Fruit fly (Drosophila melanogaster) whole organism: Measurements from ENCODE around the gene CG34001.

ENCODE experiments used
- CG8478 ChIP-seq: fragments of >200 bp; optimal IDR thresholded peaks from 2 replicates; lab custom pipeline; 2018; ENCODE audit warnings: inconsistent platforms
- Dll ChIP-seq: fragments of >200 bp; optimal IDR thresholded peaks from 2 replicates; lab custom pipeline; 2017
- EcR ChIP-seq, 2 experiments: fragments of >200 bp; optimal IDR thresholded peaks; 2 replicates each; lab custom pipeline; 2017; ENCODE audit warnings: missing biosample characterization in 2 of 2, missing genetic modification characterization in 2 of 2, missing genetic modification reagents in 2 of 2
- pan ChIP-seq: fragments of >200 bp; optimal IDR thresholded peaks from 2 replicates; lab custom pipeline; 2017
- psq ChIP-seq: fragments of >200 bp; optimal IDR thresholded peaks from 2 replicates; lab custom pipeline; 2017
- usp ChIP-seq: fragments of >200 bp; optimal IDR thresholded peaks from 2 replicates; lab custom pipeline; 2017; ENCODE audit warnings: missing biosample characterization, missing genetic modification characterization, mixed read lengths

Gene CG34001

dm6 chr3L:10641589-10641988 is 10.7 kb downstream of the CG34001 start, which contains the start of gene CG14154:
CG14154 (plus strand) TSS chr3L:10641889.
- TF ChIP-seq CG8478 (lab: Kevin White, UChicago) (no peak), pan (no peak), psq (lab: Kevin White, UChicago) (no peak), Dll (no peak), EcR (GFP tag; optimal IDR thresholded peaks at IDR 0.05; lab: Kevin White, UChicago) (no peak), usp (GFP tag; lab: Kevin White, UChicago) (no peak)

dm6 chr3L:10643228-10643627 is 12.3 kb downstream of the CG34001 start, which contains the start of gene CG14153:
CG14153 (plus strand) TSS chr3L:10643528.
- TF ChIP-seq Dll (no peak), EcR (GFP tag; optimal IDR thresholded peaks at IDR 0.05; lab: Kevin White, UChicago) (no peak), psq (lab: Kevin White, UChicago) (no peak), CG8478 (lab: Kevin White, UChicago) (no peak), usp (GFP tag; lab: Kevin White, UChicago) (no peak), pan (no peak)

- TF ChIP-seq psq (lab: Kevin White, UChicago) = no peak
- TF ChIP-seq EcR (GFP tag; optimal IDR thresholded peaks at IDR 0.05; lab: Kevin White, UChicago) = no peak
- no peak for TF ChIP-seq Dll
- TF ChIP-seq pan = no peak
- no peak for TF ChIP-seq CG8478 (lab: Kevin White, UChicago)
- TF ChIP-seq usp (GFP tag; lab: Kevin White, UChicago) = no peak
Measured at dm6 chr3L:10645965-10646364, 15.1 kb downstream of the CG34001 start.

dm6 chr3L:10647158-10647557 is 16.3 kb downstream of the CG34001 start:
- no peak for TF ChIP-seq CG8478 (lab: Kevin White, UChicago)
- TF ChIP-seq EcR (GFP tag; optimal IDR thresholded peaks at IDR 0.05; lab: Kevin White, UChicago) = no peak
- no peak for TF ChIP-seq pan
- no peak for TF ChIP-seq Dll
- TF ChIP-seq usp (GFP tag; lab: Kevin White, UChicago) = no peak
- no peak for TF ChIP-seq psq (lab: Kevin White, UChicago)

- TF ChIP-seq EcR (GFP tag; optimal IDR thresholded peaks at IDR 0.05; lab: Kevin White, UChicago) (no peak), pan (no peak), Dll (no peak), usp (GFP tag; lab: Kevin White, UChicago) (no peak), psq (lab: Kevin White, UChicago) (no peak), CG8478 (lab: Kevin White, UChicago) (no peak)
Measured at dm6 chr3L:10648431-10648830, 17.6 kb downstream of the CG34001 start.

dm6 chr3L:10651271-10651670 is 20.4 kb downstream of the CG34001 start:
- TF ChIP-seq usp (GFP tag; lab: Kevin White, UChicago) = no peak
- TF ChIP-seq EcR (GFP tag; optimal IDR thresholded peaks at IDR 0.05; lab: Kevin White, UChicago) = no peak
- TF ChIP-seq psq (lab: Kevin White, UChicago) = no peak
- no peak for TF ChIP-seq CG8478 (lab: Kevin White, UChicago)
- no peak for TF ChIP-seq pan
- TF ChIP-seq Dll = no peak

- TF ChIP-seq CG8478 (lab: Kevin White, UChicago) = no peak
- no peak for TF ChIP-seq usp (GFP tag; lab: Kevin White, UChicago)
- TF ChIP-seq EcR (GFP tag; optimal IDR thresholded peaks at IDR 0.05; lab: Kevin White, UChicago) = no peak
- no peak for TF ChIP-seq pan
- no peak for TF ChIP-seq Dll
- no peak for TF ChIP-seq psq (lab: Kevin White, UChicago)
Measured at dm6 chr3L:10652487-10652886, 21.6 kb downstream of the CG34001 start.

dm6 chr3L:10654439-10654838 is 23.6 kb downstream of the CG34001 start:
- TF ChIP-seq CG8478 (lab: Kevin White, UChicago) = no peak
- no peak for TF ChIP-seq Dll
- no peak for TF ChIP-seq usp (GFP tag; lab: Kevin White, UChicago)
- TF ChIP-seq EcR (GFP tag; optimal IDR thresholded peaks at IDR 0.05; lab: Kevin White, UChicago) = no peak
- no peak for TF ChIP-seq pan

dm6 chr3L:10656451-10657198 is 25.7 kb downstream of the CG34001 start:
- TF ChIP-seq usp (GFP tag; lab: Kevin White, UChicago) (no peak), pan (no peak), psq (lab: Kevin White, UChicago) (no peak), Dll (no peak), CG8478 (lab: Kevin White, UChicago) (no peak), EcR (GFP tag; optimal IDR thresholded peaks at IDR 0.05; lab: Kevin White, UChicago) (no peak)

dm6 chr3L:10657311-10657710 is 26.4 kb downstream of the CG34001 start:
- TF ChIP-seq pan = no peak
- no peak for TF ChIP-seq Dll
- no peak for TF ChIP-seq psq (lab: Kevin White, UChicago)
- no peak for TF ChIP-seq EcR (GFP tag; optimal IDR thresholded peaks at IDR 0.05; lab: Kevin White, UChicago)
- no peak for TF ChIP-seq CG8478 (lab: Kevin White, UChicago)
- no peak for TF ChIP-seq usp (GFP tag; lab: Kevin White, UChicago)

- no peak for TF ChIP-seq usp (GFP tag; lab: Kevin White, UChicago)
- TF ChIP-seq pan = no peak
- no peak for TF ChIP-seq psq (lab: Kevin White, UChicago)
- TF ChIP-seq EcR (GFP tag; optimal IDR thresholded peaks at IDR 0.05; lab: Kevin White, UChicago) = no peak
- no peak for TF ChIP-seq CG8478 (lab: Kevin White, UChicago)
- no peak for TF ChIP-seq Dll
Measured at dm6 chr3L:10658362-10659127, 27.7 kb downstream of the CG34001 start.

- TF ChIP-seq pan = no peak
- no peak for TF ChIP-seq EcR (GFP tag; optimal IDR thresholded peaks at IDR 0.05; lab: Kevin White, UChicago)
- no peak for TF ChIP-seq psq (lab: Kevin White, UChicago)
- TF ChIP-seq CG8478 (lab: Kevin White, UChicago) = no peak
- no peak for TF ChIP-seq usp (GFP tag; lab: Kevin White, UChicago)
- no peak for TF ChIP-seq Dll
Measured at dm6 chr3L:10659524-10659923, 28.6 kb downstream of the CG34001 start.
